Worm (Caenorhabditis elegans) whole organism, mixed stage, embryonic: ENCODE results near the gene cpr-6.

Source experiments
- ceh-83 ChIP-seq: fragments of 200-800 bp; sonication (Bioruptor generic); optimal IDR thresholded peaks from 2 replicates; lab custom pipeline; 2018; ENCODE audit warnings: mild to moderate bottlenecking, missing genetic modification characterization, missing compliant biosample characterization
- ces-1 ChIP-seq: fragments of 150-350 bp; optimal IDR thresholded peaks from 2 replicates; lab custom pipeline; 2014; ENCODE audit warnings: missing biosample characterization, missing genetic modification reagents, missing genetic modification characterization
- elt-1 ChIP-seq: sonication (generic microtip); optimal IDR thresholded peaks from 2 replicates; lab custom pipeline; 2017; ENCODE audit warnings: missing genetic modification characterization, mild to moderate bottlenecking, missing compliant biosample characterization, antibody characterized with exemption, moderate library complexity, borderline replicate concordance; ENCODE audit not compliant: insufficient read depth
- lin-13 ChIP-seq: fragments of 150-350 bp; optimal IDR thresholded peaks from 2 replicates; lab custom pipeline; 2014; ENCODE audit warnings: missing biosample characterization, missing genetic modification characterization
- nhr-237 ChIP-seq: fragments of 150-350 bp; optimal IDR thresholded peaks from 2 replicates; lab custom pipeline; 2014; ENCODE audit warnings: missing biosample characterization, missing genetic modification characterization
- nhr-76 ChIP-seq: sonication (generic microtip); optimal IDR thresholded peaks from 2 replicates; lab custom pipeline; 2017; ENCODE audit warnings: missing biosample characterization, missing genetic modification characterization
- pha-4 ChIP-seq: fragments of 150-350 bp; optimal IDR thresholded peaks from 2 replicates; lab custom pipeline; 2018; ENCODE audit warnings: missing biosample characterization, missing genetic modification reagents, missing genetic modification characterization
- snpc-4 ChIP-seq: fragments of 150-350 bp; optimal IDR thresholded peaks from 2 replicates; lab custom pipeline; 2014; ENCODE audit warnings: missing biosample characterization, missing genetic modification characterization
- unc-120 ChIP-seq: sonication (generic microtip); optimal IDR thresholded peaks from 2 replicates; lab custom pipeline; 2017; ENCODE audit warnings: missing genetic modification characterization, missing compliant biosample characterization; ENCODE audit not compliant: poor library complexity, severe bottlenecking
- unc-62 ChIP-seq: fragments of 150-350 bp; optimal IDR thresholded peaks from 2 replicates; lab custom pipeline; 2014; ENCODE audit warnings: missing biosample characterization, missing genetic modification reagents, missing genetic modification characterization
- ztf-11 ChIP-seq: fragments of 150-350 bp; optimal IDR thresholded peaks from 2 replicates; lab custom pipeline; 2014; ENCODE audit warnings: missing biosample characterization, missing genetic modification characterization

ce11 chrX:6572987-6573386 is 34.0 kb upstream of the cpr-6 start:
- TF ChIP-seq nhr-237 (tag; lab: Kevin White, UChicago) (no peak), snpc-4 (no peak), unc-120 (tag; lab: Kevin White, UChicago) (no peak), nhr-76 (no peak), ceh-83 (GFP tag; lab: Kevin White, UChicago) (no peak), ces-1 (GFP tag; lab: Kevin White, UChicago) (no peak), unc-62 (no peak), pha-4 (tag; lab: Kevin White, UChicago) (no peak), lin-13 (tag; lab: Kevin White, UChicago) (no peak), ztf-11 (tag; lab: Kevin White, UChicago) (no peak), elt-1 (tag; lab: Kevin White, UChicago) (no peak)
